Worm (Caenorhabditis elegans) whole organism, L1 larva: ENCODE measurements around the gene R13H4.5.

Experiments
- alr-1 ChIP-seq: fragments of 200-800 bp; sonication (Bioruptor generic); optimal IDR thresholded peaks from 2 replicates; lab custom pipeline; 2018; ENCODE audit warnings: borderline replicate concordance, mild to moderate bottlenecking, missing genetic modification characterization, missing compliant biosample characterization
- dpl-1 ChIP-seq, 3 experiments: fragments of 150-350 bp in 2 of 3; sonication (generic microtip) in 1 of 3; optimal IDR thresholded peaks; 2 replicates each; lab custom pipeline; 2014 to 2017; ENCODE audit warnings: missing biosample characterization in 3 of 3, missing genetic modification characterization in 3 of 3, missing genetic modification reagents in 3 of 3
- fkh-8 ChIP-seq: sonication (generic microtip); optimal IDR thresholded peaks from 2 replicates; lab custom pipeline; 2016; ENCODE audit warnings: mild to moderate bottlenecking, missing genetic modification characterization, missing compliant biosample characterization
- hpl-2 ChIP-seq: fragments of 150-350 bp; optimal IDR thresholded peaks from 2 replicates; lab custom pipeline; 2014; ENCODE audit warnings: missing biosample characterization, missing genetic modification reagents, missing genetic modification characterization
- lir-3 ChIP-seq: sonication (generic microtip); optimal IDR thresholded peaks from 2 replicates; lab custom pipeline; 2016; ENCODE audit warnings: mild to moderate bottlenecking, missing genetic modification characterization, moderate library complexity, missing compliant biosample characterization; ENCODE audit not compliant: poor library complexity
- nhr-28 ChIP-seq: fragments of 150-350 bp; optimal IDR thresholded peaks from 2 replicates; lab custom pipeline; 2014; ENCODE audit warnings: missing biosample characterization, missing genetic modification characterization
- nhr-71 ChIP-seq: sonication (generic microtip); optimal IDR thresholded peaks from 2 replicates; lab custom pipeline; 2016; ENCODE audit warnings: mild to moderate bottlenecking, missing genetic modification characterization, moderate library complexity, missing compliant biosample characterization
- pag-3 ChIP-seq: sonication (generic microtip); optimal IDR thresholded peaks from 2 replicates; lab custom pipeline; 2017; ENCODE audit warnings: missing genetic modification characterization, mild to moderate bottlenecking, missing compliant biosample characterization, antibody characterized with exemption, borderline replicate concordance; ENCODE audit not compliant: insufficient read depth
- tbx-2 ChIP-seq: sonication (generic microtip); optimal IDR thresholded peaks from 2 replicates; lab custom pipeline; 2016; ENCODE audit warnings: missing genetic modification characterization, missing compliant biosample characterization
- unc-130 ChIP-seq: fragments of 150-350 bp; optimal IDR thresholded peaks from 2 replicates; lab custom pipeline; 2017; ENCODE audit warnings: missing biosample characterization, missing genetic modification characterization, inconsistent platforms
- zip-4 ChIP-seq: fragments of 200-800 bp; sonication (Bioruptor generic); optimal IDR thresholded peaks from 2 replicates; lab custom pipeline; 2018; ENCODE audit warnings: mild to moderate bottlenecking, missing genetic modification characterization, moderate library complexity, missing compliant biosample characterization

DNA sequence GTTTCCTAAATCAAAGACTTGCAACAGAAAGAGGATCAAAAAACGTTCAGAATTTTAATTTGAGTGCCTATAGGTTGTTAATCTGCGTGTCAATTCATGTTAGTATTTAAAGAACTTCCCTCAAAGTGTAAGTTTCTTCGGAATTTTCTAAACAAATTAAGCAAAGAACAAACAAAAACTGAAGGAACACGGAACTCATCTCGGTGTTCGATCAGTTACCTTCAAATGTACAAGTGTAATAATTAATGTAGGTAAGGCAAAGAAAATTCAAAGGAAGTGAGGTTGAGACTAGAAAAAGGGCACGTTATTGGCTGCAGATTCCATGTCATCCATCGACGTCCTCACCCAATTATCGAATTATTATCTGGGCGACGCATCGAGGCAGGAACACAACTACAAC is 33.5 kb downstream of the R13H4.5 start, which contains the start of gene K12G11.6:
- TF ChIP-seq pag-3 (tag; lab: Kevin White, UChicago) (no peak), dpl-1 (GFP tag; optimal IDR thresholded peaks at IDR 0.05; lab: Kevin White, UChicago) (no peak), fkh-8 (tag; lab: Kevin White, UChicago) (no peak), alr-1 (tag; lab: Kevin White, UChicago) (no peak), nhr-71 (no peak), lir-3 (no peak), nhr-28 (tag; lab: Kevin White, UChicago) (no peak), zip-4 (GFP tag; lab: Kevin White, UChicago) (no peak), tbx-2 (tag; lab: Kevin White, UChicago) (no peak), hpl-2 (no peak), unc-130 (tag; lab: Kevin White, UChicago) (no peak)
